Worm (Caenorhabditis elegans) whole organism, midembryonic: ENCODE measurements around the gene txdc-12.2.
A peak's percentile ranks its signal among the peaks of the same experiment; 100 is the strongest.

Experiments used
- T22C8.4 ChIP-seq: fragments of 200-800 bp; sonication (Bioruptor generic); IDR thresholded peaks from 2 replicates; pipeline ENCODE4 v1.3.6; 2022; ENCODE audit warnings: missing genetic modification characterization, missing compliant biosample characterization
- cog-1 ChIP-seq: sonication (generic microtip); optimal IDR thresholded peaks from 2 replicates; lab custom pipeline; 2016; ENCODE audit warnings: missing genetic modification characterization, missing compliant biosample characterization
- flt-1 ChIP-seq: fragments of 200-800 bp; sonication (Bioruptor generic); IDR thresholded peaks from 2 replicates; pipeline ENCODE4 v1.3.6; 2022; ENCODE audit warnings: missing genetic modification characterization, missing compliant biosample characterization
- klf-2 ChIP-seq: fragments of 200-800 bp; sonication (Bioruptor generic); conservative IDR thresholded peaks from 2 replicates; pipeline ENCODE4 v1.3.6; 2022; ENCODE audit warnings: missing genetic modification reagents, missing genetic modification characterization, missing compliant biosample characterization
- med-1 ChIP-seq: sonication (generic microtip); optimal IDR thresholded peaks from 2 replicates; lab custom pipeline; 2017; ENCODE audit warnings: missing genetic modification characterization, mild to moderate bottlenecking, missing compliant biosample characterization, antibody characterized with exemption, missing genetic modification reagents; ENCODE audit not compliant: insufficient read depth
- ref-1 ChIP-seq: fragments of 200-800 bp; sonication (Bioruptor generic); conservative IDR thresholded peaks from 2 replicates; pipeline ENCODE4 v1.3.6; 2022; ENCODE audit warnings: missing genetic modification reagents, missing genetic modification characterization, missing compliant biosample characterization
- tab-1 ChIP-seq: fragments of 200-800 bp; sonication (Bioruptor generic); IDR thresholded peaks from 2 replicates; pipeline ENCODE4 v1.3.6; 2022; ENCODE audit warnings: missing genetic modification characterization, missing compliant biosample characterization
- ztf-23 ChIP-seq: fragments of 200-800 bp; sonication (Bioruptor generic); IDR thresholded peaks from 2 replicates; pipeline ENCODE4 v1.3.6; 2022; ENCODE audit warnings: missing genetic modification reagents, missing genetic modification characterization, missing compliant biosample characterization
- ztf-29 ChIP-seq: fragments of 200-800 bp; sonication (Bioruptor generic); IDR thresholded peaks from 2 replicates; pipeline ENCODE4 v1.3.6; 2022; ENCODE audit warnings: missing genetic modification reagents, missing genetic modification characterization, missing compliant biosample characterization

txdc-12.2 gene

DNA sequence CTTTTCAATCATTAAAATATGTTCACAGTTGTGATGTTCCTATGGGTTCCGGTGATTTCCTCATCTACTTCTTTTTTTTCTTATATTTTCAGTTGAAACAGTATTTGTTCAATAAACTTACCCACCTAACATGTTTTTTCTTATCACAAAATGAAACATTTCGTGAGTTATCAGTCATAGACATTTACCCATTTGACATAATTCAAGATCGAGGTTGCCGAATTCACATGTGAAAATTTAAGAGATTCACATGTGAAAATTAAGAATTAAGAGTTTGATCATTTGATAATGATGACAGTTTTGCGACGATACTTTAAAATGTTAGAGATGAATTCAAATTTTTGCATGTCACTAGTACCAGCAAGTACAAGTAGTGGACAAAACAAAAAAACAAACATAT lies 33.2 kb downstream of the txdc-12.2 start:
- TF ChIP-seq ztf-29 (GFP tag; lab: Robert Waterston, UW) (no peak), ref-1 (no peak), tab-1 (no peak), klf-2 (no peak), flt-1 (GFP tag; lab: Robert Waterston, UW) (no peak), ztf-23 (GFP tag; lab: Robert Waterston, UW) (no peak), T22C8.4 (GFP tag; lab: Robert Waterston, UW) (no peak), cog-1 (tag; lab: Kevin White, UChicago) (no peak), med-1 (GFP tag; lab: Kevin White, UChicago) (no peak)

ce11 chrX:2108182-2108581 lies 33.9 kb downstream of the txdc-12.2 start:
- TF ChIP-seq cog-1 (tag; lab: Kevin White, UChicago) (no peak), flt-1 (GFP tag; lab: Robert Waterston, UW) (0 out of 2 replicates have a peak, but pooled peaks have one; percentile 29)

- TF ChIP-seq klf-2 (no peak), tab-1 (no peak), ref-1 (no peak), cog-1 (tag; lab: Kevin White, UChicago) (no peak), T22C8.4 (GFP tag; lab: Robert Waterston, UW) (no peak), ztf-23 (GFP tag; lab: Robert Waterston, UW) (no peak), med-1 (GFP tag; lab: Kevin White, UChicago) (no peak), flt-1 (GFP tag; lab: Robert Waterston, UW) (no peak), ztf-29 (GFP tag; lab: Robert Waterston, UW) (no peak)
Observed at ce11 chrX:2108682-2109081, 34.4 kb downstream of the txdc-12.2 start, which contains the start of gene F53B1.2. Gene F53B1.2, plus strand, starts transcription at chrX:2108982.

DNA sequence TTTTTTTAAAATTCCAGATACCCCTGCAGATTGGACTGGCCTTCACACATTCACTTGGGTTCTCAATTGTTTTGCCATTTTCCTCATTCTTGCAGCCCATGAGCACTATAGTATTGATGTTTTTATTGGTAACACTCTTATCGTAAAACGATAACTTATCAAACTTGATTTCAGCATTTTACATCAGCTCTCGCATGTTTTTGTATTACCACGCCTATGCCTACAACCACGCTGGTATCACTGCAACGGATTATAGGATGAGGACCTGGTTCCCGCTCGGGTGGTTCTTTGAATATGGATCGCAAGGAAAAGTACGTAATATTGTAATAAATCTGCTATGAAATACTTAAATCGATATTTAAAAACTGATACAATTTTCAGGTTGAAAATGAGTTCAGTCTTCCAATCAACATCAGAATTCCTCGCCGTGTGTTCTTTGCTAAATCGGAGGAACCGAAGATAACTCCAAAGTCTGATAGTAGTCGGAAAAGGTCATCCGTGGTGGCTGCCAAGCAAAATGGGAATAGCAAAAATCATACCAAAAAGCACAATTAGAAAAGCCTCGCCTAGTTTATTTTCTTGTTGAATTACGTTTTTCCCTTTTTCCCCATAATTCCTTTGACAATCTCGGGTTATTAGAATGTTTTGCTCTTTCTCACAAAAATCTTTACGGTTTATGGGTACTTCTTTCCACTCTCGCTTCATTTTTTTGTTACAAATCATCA lies 36.5 kb downstream of the txdc-12.2 start:
- no peak for TF ChIP-seq flt-1 (GFP tag; lab: Robert Waterston, UW)
- TF ChIP-seq klf-2: no peak
- no peak for TF ChIP-seq ref-1
- no peak for TF ChIP-seq tab-1
- no peak for TF ChIP-seq T22C8.4 (GFP tag; lab: Robert Waterston, UW)
- no peak for TF ChIP-seq cog-1 (tag; lab: Kevin White, UChicago)
- no peak for TF ChIP-seq med-1 (GFP tag; lab: Kevin White, UChicago)
- TF ChIP-seq ztf-23 (GFP tag; lab: Robert Waterston, UW): no peak
- no peak for TF ChIP-seq ztf-29 (GFP tag; lab: Robert Waterston, UW)

- TF ChIP-seq tab-1 (no peak), ref-1 (no peak), med-1 (GFP tag; lab: Kevin White, UChicago) (no peak), cog-1 (tag; lab: Kevin White, UChicago) (no peak), ztf-23 (GFP tag; lab: Robert Waterston, UW) (no peak), klf-2 (no peak), ztf-29 (GFP tag; lab: Robert Waterston, UW) (no peak), T22C8.4 (GFP tag; lab: Robert Waterston, UW) (no peak), flt-1 (GFP tag; lab: Robert Waterston, UW) (no peak)
Observed at ce11 chrX:2113004-2113403, 38.8 kb downstream of the txdc-12.2 start, which contains the start of gene bus-5. Gene bus-5, minus strand, starts transcription at chrX:2113104.

- no peak for TF ChIP-seq tab-1
- no peak for TF ChIP-seq ref-1
- no peak for TF ChIP-seq flt-1 (GFP tag; lab: Robert Waterston, UW)
- TF ChIP-seq ztf-23 (GFP tag; lab: Robert Waterston, UW): no peak
- TF ChIP-seq ztf-29 (GFP tag; lab: Robert Waterston, UW): no peak
- TF ChIP-seq med-1 (GFP tag; lab: Kevin White, UChicago): no peak
Observed at ce11 chrX:2114171-2114570, 39.9 kb downstream of the txdc-12.2 start.

DNA sequence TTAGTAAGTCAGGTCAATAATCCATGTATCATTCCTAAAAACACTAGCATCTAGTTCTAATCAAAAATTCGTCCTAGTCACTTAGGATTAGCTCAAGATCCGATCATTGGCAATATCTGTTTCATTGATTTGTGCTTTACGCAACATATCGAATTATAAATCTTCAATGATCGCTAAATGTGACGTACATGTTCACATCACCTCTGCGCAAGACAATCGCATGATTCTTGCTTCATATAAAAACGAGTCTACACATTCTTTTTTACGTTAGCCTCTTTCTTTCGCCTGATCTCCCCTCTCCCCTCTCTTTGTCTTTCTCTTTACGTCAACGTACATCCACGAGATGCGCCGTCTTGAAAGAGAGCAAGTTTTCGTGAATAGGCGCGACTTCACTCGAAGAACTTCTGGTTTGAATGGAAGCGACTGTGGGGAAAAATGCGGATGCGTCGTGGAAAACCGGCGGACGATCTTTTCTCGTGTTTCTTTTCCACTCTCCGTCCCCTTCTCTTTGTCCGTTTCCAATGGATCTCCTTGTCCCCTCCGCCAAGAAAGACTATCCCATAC lies 42.1 kb downstream of the txdc-12.2 start:
- no peak for TF ChIP-seq med-1 (GFP tag; lab: Kevin White, UChicago)
- no peak for TF ChIP-seq ztf-29 (GFP tag; lab: Robert Waterston, UW)
- TF ChIP-seq ztf-23 (GFP tag; lab: Robert Waterston, UW): no peak
- TF ChIP-seq tab-1: no peak
- no peak for TF ChIP-seq T22C8.4 (GFP tag; lab: Robert Waterston, UW)
- TF ChIP-seq flt-1 (GFP tag; lab: Robert Waterston, UW): no peak
- no peak for TF ChIP-seq cog-1 (tag; lab: Kevin White, UChicago)
- TF ChIP-seq ref-1: no peak
- no peak for TF ChIP-seq klf-2

DNA sequence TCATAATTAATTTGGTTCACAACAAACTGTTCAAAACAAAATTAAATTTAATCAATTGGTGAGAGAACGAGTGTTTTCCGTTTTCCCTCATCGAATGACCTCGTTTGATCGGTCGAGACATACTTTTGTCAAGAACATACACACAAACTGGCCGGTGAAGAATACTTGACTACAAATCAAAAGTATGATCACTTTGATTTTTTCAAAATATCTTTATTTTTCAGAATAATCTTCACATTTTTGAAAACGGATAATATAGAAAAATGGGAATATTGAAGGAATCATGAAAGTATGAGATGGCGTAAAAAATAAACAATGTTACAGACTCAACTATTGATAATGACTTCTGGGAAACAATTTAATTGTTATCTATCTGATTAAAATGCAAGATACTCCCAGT lies 43.9 kb downstream of the txdc-12.2 start, which contains the start of gene swip-10:
Gene swip-10 (minus strand): TSS at position 101 of the 400 bp plus-strand sequence.
- TF ChIP-seq ztf-29 (GFP tag; lab: Robert Waterston, UW): no peak
- no peak for TF ChIP-seq T22C8.4 (GFP tag; lab: Robert Waterston, UW)
- TF ChIP-seq ztf-23 (GFP tag; lab: Robert Waterston, UW): no peak
- no peak for TF ChIP-seq med-1 (GFP tag; lab: Kevin White, UChicago)
- no peak for TF ChIP-seq cog-1 (tag; lab: Kevin White, UChicago)
- no peak for TF ChIP-seq klf-2
- no peak for TF ChIP-seq flt-1 (GFP tag; lab: Robert Waterston, UW)
- TF ChIP-seq ref-1: no peak
- no peak for TF ChIP-seq tab-1

DNA sequence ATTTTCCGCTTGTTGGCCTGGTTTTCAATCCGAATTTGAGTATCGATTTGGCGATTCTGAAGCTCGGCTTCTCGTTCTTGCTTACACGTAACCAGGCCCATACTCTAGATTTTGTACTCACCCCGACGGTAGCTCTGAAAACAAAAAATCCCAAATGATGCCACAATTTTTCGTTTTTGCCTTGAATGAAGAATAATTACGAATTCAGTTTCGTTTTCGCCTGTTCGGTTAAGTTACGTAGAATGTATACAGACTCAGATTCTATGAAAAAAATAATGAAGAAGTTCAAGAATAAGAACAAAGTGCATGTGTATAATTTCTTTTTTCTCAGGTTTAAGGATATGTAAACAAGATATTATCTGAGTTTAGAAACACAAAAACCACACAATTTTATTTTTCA lies 46.7 kb downstream of the txdc-12.2 start, which contains the start of gene gpa-5:
Gene gpa-5 (minus strand): TSS at position 101 of the 400 bp plus-strand sequence.
- TF ChIP-seq ref-1: no peak
- no peak for TF ChIP-seq T22C8.4 (GFP tag; lab: Robert Waterston, UW)
